Worm (Caenorhabditis elegans): ENCODE results near the gene C55C3.7.

C55C3.7 gene

ce11 chrIV:5678044-5678443, 4.4 kb downstream of the C55C3.7 start, which contains the start of gene C55C3.4:
TSS of gene C55C3.4 (minus strand) at chrIV:5678144.
- no peak for TF ChIP-seq dmd-4 (tag; optimal IDR thresholded peaks at IDR 0.05; ENCODE audit: borderline replicate concordance)
- no peak for TF ChIP-seq pros-1 (tag; optimal IDR thresholded peaks at IDR 0.05)

- TF ChIP-seq lim-6 (tag; optimal IDR thresholded peaks at IDR 0.05) (no peak), hlh-13 (GFP tag; optimal IDR thresholded peaks at IDR 0.05) (no peak), F13H6.1 (tag; optimal IDR thresholded peaks at IDR 0.05) (no peak), pha-2 (tag; optimal IDR thresholded peaks at IDR 0.05) (no peak), ama-1 (optimal IDR thresholded peaks at IDR 0.05) (no peak), hlh-6 (tag; optimal IDR thresholded peaks at IDR 0.05) (no peak), dve-1 (tag; optimal IDR thresholded peaks at IDR 0.05) (no peak), tbx-2 (tag; optimal IDR thresholded peaks at IDR 0.05) (no peak), hlh-15 (tag; optimal IDR thresholded peaks at IDR 0.05) (no peak), pat-9 (tag; optimal IDR thresholded peaks at IDR 0.05) (no peak), ceh-19 (GFP tag; optimal IDR thresholded peaks at IDR 0.05) (no peak), fax-1 (tag; optimal IDR thresholded peaks at IDR 0.05) (no peak), nhr-11 (tag; optimal IDR thresholded peaks at IDR 0.05) (no peak), ets-4 (tag; optimal IDR thresholded peaks at IDR 0.05) (no peak), ceh-14 (tag; optimal IDR thresholded peaks at IDR 0.05) (no peak), pros-1 (tag; optimal IDR thresholded peaks at IDR 0.05) (no peak), ceh-45 (GFP tag; IDR thresholded peaks at IDR 0.05) (no peak), K02D7.2 (tag; optimal IDR thresholded peaks at IDR 0.05) (no peak), ceh-31 (tag; optimal IDR thresholded peaks at IDR 0.05) (no peak)
Measured at ce11 chrIV:5674435-5674834, 8.0 kb downstream of the C55C3.7 start, which contains the start of gene srd-5. TSS of gene srd-5 (minus strand) at chrIV:5674535.

ce11 chrIV:5671325-5671724, 11.1 kb downstream of the C55C3.7 start:
- TF ChIP-seq hlh-30 (tag; optimal IDR thresholded peaks at IDR 0.05; ENCODE audit: insufficient read depth): no peak
- TF ChIP-seq fkh-6 (tag; optimal IDR thresholded peaks at IDR 0.05): no peak
- TF ChIP-seq pros-1 (tag; optimal IDR thresholded peaks at IDR 0.05): no peak
- no peak for TF ChIP-seq Y22D7AL.16 (tag; optimal IDR thresholded peaks at IDR 0.05)
- no peak for TF ChIP-seq dve-1 (tag; optimal IDR thresholded peaks at IDR 0.05)
- TF ChIP-seq T23F11.4 (GFP tag; optimal IDR thresholded peaks at IDR 0.05): no peak
- no peak for TF ChIP-seq ceh-2 (tag; optimal IDR thresholded peaks at IDR 0.05)
- no peak for TF ChIP-seq ceh-48 (tag; optimal IDR thresholded peaks at IDR 0.05)
- TF ChIP-seq ceh-22 (tag; optimal IDR thresholded peaks at IDR 0.05): no peak
- no peak for TF ChIP-seq hlh-6 (tag; optimal IDR thresholded peaks at IDR 0.05)
- TF ChIP-seq ahr-1 (tag; optimal IDR thresholded peaks at IDR 0.05): no peak
- TF ChIP-seq ceh-30 (tag; optimal IDR thresholded peaks at IDR 0.05): no peak
- TF ChIP-seq elt-4 (tag; optimal IDR thresholded peaks at IDR 0.05): no peak

ce11 chrIV:5669459-5669858, 13.0 kb downstream of the C55C3.7 start, which contains the start of gene T19E7.6:
TSS of gene T19E7.6 (minus strand) at chrIV:5669503.
- no peak for TF ChIP-seq ztf-16 (tag; optimal IDR thresholded peaks at IDR 0.05)
- no peak for TF ChIP-seq T23F11.4 (GFP tag; optimal IDR thresholded peaks at IDR 0.05)
- TF ChIP-seq pha-2 (tag; optimal IDR thresholded peaks at IDR 0.05): no peak
- TF ChIP-seq eyg-1 (tag; optimal IDR thresholded peaks at IDR 0.05): no peak
- TF ChIP-seq ceh-9 (tag; optimal IDR thresholded peaks at IDR 0.05): no peak
- no peak for TF ChIP-seq nhr-232 (tag; optimal IDR thresholded peaks at IDR 0.05)
- TF ChIP-seq gmeb-2 (tag; optimal IDR thresholded peaks at IDR 0.05): no peak
- TF ChIP-seq unc-3 (GFP tag; conservative IDR thresholded peaks at IDR 0.05): no peak
- no peak for TF ChIP-seq unc-3 (tag; optimal IDR thresholded peaks at IDR 0.05)
- no peak for TF ChIP-seq hlh-13 (GFP tag; optimal IDR thresholded peaks at IDR 0.05)
- TF ChIP-seq hlh-6 (tag; optimal IDR thresholded peaks at IDR 0.05): no peak
- no peak for TF ChIP-seq unc-86 (tag; optimal IDR thresholded peaks at IDR 0.05)
